Worm (Caenorhabditis elegans): ENCODE data around the gene F26F2.7.

DNA sequence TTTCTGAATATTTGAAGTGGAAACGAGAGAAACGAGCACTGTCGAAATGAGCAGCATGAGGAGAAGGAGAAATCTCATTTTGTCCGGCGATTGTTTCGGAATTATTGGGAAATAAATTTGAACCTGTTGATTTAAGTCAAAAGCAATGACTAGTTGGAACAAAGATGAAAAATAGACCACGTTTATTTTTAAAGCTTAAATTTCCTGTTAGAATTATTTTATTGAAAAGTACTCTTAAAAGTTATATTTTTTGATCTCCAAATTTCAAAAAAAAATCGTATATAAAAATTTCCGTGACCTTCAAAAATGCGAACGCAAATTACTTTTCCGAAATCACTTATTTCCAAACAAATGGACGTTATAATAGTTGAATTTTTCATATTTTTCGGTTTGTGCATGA, 14.9 kb downstream of the F26F2.7 start, which contains the start of gene F26F2.11:
- TF ChIP-seq pha-4 (GFP tag; IDR thresholded peaks at IDR 0.05) (no peak), pha-4 (tag; optimal IDR thresholded peaks at IDR 0.05) (no peak), ceh-32 (tag; optimal IDR thresholded peaks at IDR 0.05; ENCODE audit: poor library complexity) (no peak), ceh-82 (tag; optimal IDR thresholded peaks at IDR 0.05) (no peak), madf-9 (GFP tag; conservative IDR thresholded peaks at IDR 0.05) (no peak), ztf-11 (tag; optimal IDR thresholded peaks at IDR 0.05) (no peak)
